Worm (Caenorhabditis elegans) whole organism, early embryonic: ENCODE measurements around the gene ckb-1.

Experiments used
- ama-1 ChIP-seq: fragments of 150-350 bp; optimal IDR thresholded peaks from 2 replicates; lab custom pipeline; 2014
- ceh-36 ChIP-seq: sonication (generic microtip); optimal IDR thresholded peaks from 2 replicates; lab custom pipeline; 2016; ENCODE audit warnings: missing genetic modification characterization, inconsistent platforms, missing compliant biosample characterization
- hmg-4 ChIP-seq: fragments of 200-800 bp; sonication (Bioruptor generic); optimal IDR thresholded peaks from 2 replicates; lab custom pipeline; 2018; ENCODE audit warnings: mild to moderate bottlenecking, missing genetic modification characterization, missing compliant biosample characterization
- hnd-1 ChIP-seq: sonication (generic microtip); optimal IDR thresholded peaks from 2 replicates; lab custom pipeline; 2016; ENCODE audit warnings: missing genetic modification characterization, missing compliant biosample characterization
- sea-1 ChIP-seq: fragments of 200-800 bp; sonication (Bioruptor generic); conservative IDR thresholded peaks from 2 replicates; pipeline ENCODE4 v1.3.6; 2022; ENCODE audit warnings: missing genetic modification characterization, missing compliant biosample characterization

ce11 chrIII:4356384-4356783 lies 8.7 kb upstream of the ckb-1 start, which contains the start of gene mnp-1:
- TF ChIP-seq ama-1 (lab: Kevin White, UChicago) (no peak), sea-1 (no peak), hnd-1 (no peak), hmg-4 (no peak), ceh-36 (no peak)
